Worm (Caenorhabditis elegans) whole organism, L3 larva: ENCODE measurements around the gene sra-8.

Experiments
- R02D3.7 ChIP-seq: fragments of 150-350 bp; optimal IDR thresholded peaks from 2 replicates; lab custom pipeline; 2014; ENCODE audit warnings: missing biosample characterization, missing genetic modification characterization
- ZK546.5 ChIP-seq: sonication (generic microtip); optimal IDR thresholded peaks from 2 replicates; lab custom pipeline; 2017; ENCODE audit warnings: missing biosample characterization, missing genetic modification characterization
- aly-2 ChIP-seq: fragments of 150-350 bp; optimal IDR thresholded peaks from 2 replicates; lab custom pipeline; 2014; ENCODE audit warnings: missing biosample characterization, missing genetic modification characterization
- ceh-16 ChIP-seq: sonication (generic microtip); optimal IDR thresholded peaks from 2 replicates; lab custom pipeline; 2017; ENCODE audit warnings: missing biosample characterization, missing genetic modification characterization
- ceh-28 ChIP-seq: fragments of 150-350 bp; optimal IDR thresholded peaks from 2 replicates; lab custom pipeline; 2014; ENCODE audit warnings: missing biosample characterization, missing genetic modification reagents, missing genetic modification characterization
- ceh-82 ChIP-seq: fragments of 150-350 bp; optimal IDR thresholded peaks from 2 replicates; lab custom pipeline; 2014; ENCODE audit warnings: missing biosample characterization, missing genetic modification characterization
- ceh-9 ChIP-seq: sonication (generic microtip); optimal IDR thresholded peaks from 2 replicates; lab custom pipeline; 2018; ENCODE audit warnings: missing biosample characterization, missing genetic modification characterization
- daf-12 ChIP-seq: fragments of 150-350 bp; optimal IDR thresholded peaks from 2 replicates; lab custom pipeline; 2014; ENCODE audit warnings: missing biosample characterization, missing genetic modification reagents, missing genetic modification characterization
- egl-27 ChIP-seq: sonication (generic microtip); optimal IDR thresholded peaks from 4 replicates; lab custom pipeline; 2017; ENCODE audit warnings: missing biosample characterization, missing genetic modification reagents, missing genetic modification characterization
- elt-1 ChIP-seq: fragments of 150-350 bp; optimal IDR thresholded peaks from 2 replicates; lab custom pipeline; 2014; ENCODE audit warnings: missing biosample characterization, missing genetic modification characterization
- elt-3 ChIP-seq, 3 experiments: fragments of 150-350 bp in 1 of 3; sonication (generic microtip) in 2 of 3; optimal IDR thresholded peaks; 2 replicates in 2 of 3; 4 replicates in 1 of 3; lab custom pipeline; 2014 to 2017; ENCODE audit warnings: missing biosample characterization in 3 of 3, missing genetic modification characterization in 3 of 3
- eor-1 ChIP-seq, 2 experiments: fragments of 150-350 bp; optimal IDR thresholded peaks; 2 replicates each; lab custom pipeline; 2014 to 2018; ENCODE audit warnings: missing biosample characterization in 2 of 2, missing genetic modification characterization in 2 of 2
- fkh-10 ChIP-seq: sonication (generic microtip); optimal IDR thresholded peaks from 2 replicates; lab custom pipeline; 2017; ENCODE audit warnings: missing biosample characterization, missing genetic modification reagents, missing genetic modification characterization
- fos-1 ChIP-seq: fragments of 150-350 bp; optimal IDR thresholded peaks from 2 replicates; lab custom pipeline; 2014; ENCODE audit warnings: missing biosample characterization, missing genetic modification characterization
- hmg-11 ChIP-seq: sonication (generic microtip); optimal IDR thresholded peaks from 2 replicates; lab custom pipeline; 2016; ENCODE audit warnings: missing genetic modification characterization, missing compliant biosample characterization
- lin-15B ChIP-seq: fragments of 150-350 bp; optimal IDR thresholded peaks from 2 replicates; lab custom pipeline; 2014; ENCODE audit warnings: missing biosample characterization, missing genetic modification characterization
- lsy-12 ChIP-seq: sonication (generic microtip); optimal IDR thresholded peaks from 2 replicates; lab custom pipeline; 2016; ENCODE audit warnings: mild to moderate bottlenecking, missing genetic modification characterization, missing compliant biosample characterization
- mdl-1 ChIP-seq: fragments of 150-350 bp; optimal IDR thresholded peaks from 2 replicates; lab custom pipeline; 2014; ENCODE audit warnings: missing biosample characterization, missing genetic modification characterization
- mml-1 ChIP-seq: fragments of 150-350 bp; sonication (generic microtip); optimal IDR thresholded peaks from 3 replicates; lab custom pipeline; 2014; ENCODE audit warnings: missing biosample characterization, missing genetic modification characterization
- nfya-1 ChIP-seq: sonication (generic microtip); optimal IDR thresholded peaks from 2 replicates; lab custom pipeline; 2017; ENCODE audit warnings: missing genetic modification characterization, mild to moderate bottlenecking, missing compliant biosample characterization, antibody characterized with exemption, moderate library complexity; ENCODE audit not compliant: insufficient read depth
- nhr-11 ChIP-seq: fragments of 150-350 bp; optimal IDR thresholded peaks from 2 replicates; lab custom pipeline; 2014; ENCODE audit warnings: missing biosample characterization, missing genetic modification characterization
- nhr-12 ChIP-seq: fragments of 150-350 bp; optimal IDR thresholded peaks from 2 replicates; lab custom pipeline; 2014; ENCODE audit warnings: missing biosample characterization, missing genetic modification characterization
- nhr-23 ChIP-seq: fragments of 150-350 bp; optimal IDR thresholded peaks from 2 replicates; lab custom pipeline; 2014; ENCODE audit warnings: missing biosample characterization, missing genetic modification reagents, missing genetic modification characterization
- nhr-25 ChIP-seq: sonication (generic microtip); optimal IDR thresholded peaks from 2 replicates; lab custom pipeline; 2017; ENCODE audit warnings: missing biosample characterization, missing genetic modification characterization
- nhr-28 ChIP-seq: fragments of 150-350 bp; optimal IDR thresholded peaks from 2 replicates; lab custom pipeline; 2014; ENCODE audit warnings: missing biosample characterization, missing genetic modification characterization
- nhr-43 ChIP-seq: sonication (generic microtip); optimal IDR thresholded peaks from 2 replicates; lab custom pipeline; 2016; ENCODE audit warnings: mild to moderate bottlenecking, missing genetic modification characterization, missing compliant biosample characterization; ENCODE audit not compliant: poor library complexity, severe bottlenecking
- nhr-76 ChIP-seq: fragments of 150-350 bp; sonication (generic microtip); optimal IDR thresholded peaks from 5 replicates; lab custom pipeline; 2014; ENCODE audit warnings: missing biosample characterization, missing genetic modification characterization
- nhr-77 ChIP-seq: fragments of 150-350 bp; optimal IDR thresholded peaks from 2 replicates; lab custom pipeline; 2014; ENCODE audit warnings: missing biosample characterization, missing genetic modification characterization
- pha-4 ChIP-seq: fragments of 150-350 bp; optimal IDR thresholded peaks from 2 replicates; lab custom pipeline; 2014; ENCODE audit warnings: missing biosample characterization, missing genetic modification reagents, missing genetic modification characterization
- pqm-1 ChIP-seq: fragments of 150-350 bp; optimal IDR thresholded peaks from 2 replicates; lab custom pipeline; 2017; ENCODE audit warnings: missing biosample characterization, missing genetic modification characterization, inconsistent platforms
- sea-2 ChIP-seq: fragments of 150-350 bp; sonication (generic microtip); optimal IDR thresholded peaks from 4 replicates; lab custom pipeline; 2014; ENCODE audit warnings: missing biosample characterization, missing genetic modification reagents, missing genetic modification characterization
- skn-1 ChIP-seq: fragments of 150-350 bp; optimal IDR thresholded peaks from 2 replicates; lab custom pipeline; 2014; ENCODE audit warnings: missing biosample characterization, missing genetic modification characterization
- snpc-4 ChIP-seq: fragments of 150-350 bp; optimal IDR thresholded peaks from 2 replicates; lab custom pipeline; 2014; ENCODE audit warnings: missing biosample characterization, missing genetic modification characterization
- tbx-2 ChIP-seq: sonication (generic microtip); optimal IDR thresholded peaks from 2 replicates; lab custom pipeline; 2016; ENCODE audit warnings: mild to moderate bottlenecking, missing genetic modification characterization, missing compliant biosample characterization
- unc-62 ChIP-seq: fragments of 150-350 bp; sonication (generic microtip); optimal IDR thresholded peaks from 4 replicates; lab custom pipeline; 2014; ENCODE audit warnings: missing biosample characterization, missing genetic modification reagents, missing genetic modification characterization
- zag-1 ChIP-seq: fragments of 150-350 bp; optimal IDR thresholded peaks from 2 replicates; lab custom pipeline; 2014; ENCODE audit warnings: missing biosample characterization, missing genetic modification characterization

Gene sra-8

ce11 chrII:9553179-9553578 lies 15.7 kb downstream of the sra-8 start, which contains the start of gene F35H8.1:
TSS of gene F35H8.1 (minus strand) at chrII:9553279.
- TF ChIP-seq fos-1 (no peak), nhr-25 (tag; lab: Kevin White, UChicago) (no peak), egl-27 (tag; lab: Kevin White, UChicago) (no peak), fkh-10 (no peak), daf-12 (tag; lab: Kevin White, UChicago) (no peak), ceh-28 (no peak), nfya-1 (no peak), nhr-12 (no peak), sea-2 (GFP tag; lab: Kevin White, UChicago) (no peak), snpc-4 (tag; lab: Kevin White, UChicago) (no peak), nhr-28 (tag; lab: Kevin White, UChicago) (no peak), nhr-11 (tag; lab: Kevin White, UChicago) (no peak), nhr-77 (tag; lab: Kevin White, UChicago) (no peak), pqm-1 (no peak), ceh-9 (tag; lab: Kevin White, UChicago) (no peak), ZK546.5 (tag; lab: Kevin White, UChicago) (no peak), ceh-82 (tag; lab: Kevin White, UChicago) (no peak), lsy-12 (tag; lab: Kevin White, UChicago) (no peak), unc-62 (GFP tag; lab: Kevin White, UChicago) (no peak)

ce11 chrII:9554925-9555553 lies 17.5 kb downstream of the sra-8 start, which contains the start of gene F35H8.2:
TSS of gene F35H8.2 (plus strand) at chrII:9555503.
- peak; percentile 58 for TF ChIP-seq nhr-43 (tag; lab: Kevin White, UChicago)
- no peak for TF ChIP-seq ceh-16 (tag; lab: Kevin White, UChicago)
- peak; percentile 58 for TF ChIP-seq nhr-23
- peak; percentile 69 for TF ChIP-seq nhr-25 (tag; lab: Kevin White, UChicago)
- TF ChIP-seq elt-1 (tag; lab: Kevin White, UChicago): no peak
- no peak for TF ChIP-seq snpc-4 (tag; lab: Kevin White, UChicago)
- no peak for TF ChIP-seq aly-2 (tag; lab: Kevin White, UChicago)
- no peak for TF ChIP-seq elt-3 (tag; optimal IDR thresholded peaks at IDR 0.05; lab: Kevin White, UChicago)
- no peak for TF ChIP-seq ZK546.5 (tag; lab: Kevin White, UChicago)
- TF ChIP-seq nhr-11 (tag; lab: Kevin White, UChicago): no peak
- TF ChIP-seq, all 47 proteins: peak for 3

ce11 chrII:9556582-9556981 lies 19.1 kb downstream of the sra-8 start:
- TF ChIP-seq mml-1 (tag; lab: Kevin White, UChicago) (no peak), tbx-2 (no peak), nhr-11 (tag; lab: Kevin White, UChicago) (no peak), skn-1 (tag; lab: Kevin White, UChicago) (no peak), nhr-76 (no peak), nfya-1 (no peak), nhr-77 (tag; lab: Kevin White, UChicago) (no peak), lsy-12 (tag; lab: Kevin White, UChicago) (no peak), daf-12 (tag; lab: Kevin White, UChicago) (no peak), pha-4 (tag; lab: Kevin White, UChicago) (no peak), eor-1 (tag; optimal IDR thresholded peaks at IDR 0.05; lab: Kevin White, UChicago) (no peak), mdl-1 (tag; lab: Kevin White, UChicago) (no peak)

DNA sequence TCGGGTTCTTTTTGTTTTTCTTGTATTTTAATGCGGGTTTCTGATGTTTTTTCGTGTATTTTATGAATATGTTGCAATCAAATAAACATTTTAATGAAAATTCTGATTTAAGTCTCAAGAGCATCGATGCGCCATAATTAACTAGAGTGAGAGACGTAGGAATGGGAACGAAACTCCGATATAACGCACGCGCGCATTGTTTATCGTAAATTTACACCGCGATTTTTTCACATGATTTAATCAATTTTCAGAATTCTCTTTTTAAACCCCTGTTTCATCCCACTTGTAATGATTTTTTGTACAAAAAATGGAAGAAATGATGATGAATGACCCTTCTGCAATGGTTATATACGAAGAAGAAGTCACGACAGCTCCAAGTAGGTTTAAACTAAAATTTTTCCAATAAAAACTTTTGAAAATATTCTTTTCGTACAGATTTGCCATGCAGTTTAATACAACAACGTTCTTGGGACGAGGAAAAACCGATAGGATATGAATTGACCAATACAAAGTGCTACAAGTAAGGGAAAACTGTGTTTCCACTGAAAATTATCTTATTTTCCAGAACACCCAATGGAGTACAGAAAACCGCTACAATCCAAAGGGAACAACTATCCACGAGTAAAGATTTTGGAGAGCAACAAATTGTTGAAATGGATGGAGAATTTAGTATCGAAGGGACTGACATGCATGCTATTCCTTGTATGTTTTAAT lies 20.1 kb downstream of the sra-8 start, which contains the start of gene zfp-2:
Gene zfp-2 (plus strand): TSS at position 214 of the 714 bp plus-strand sequence.
- no peak for TF ChIP-seq nhr-23
- no peak for TF ChIP-seq nhr-77 (tag; lab: Kevin White, UChicago)
- peak; percentile 43 for TF ChIP-seq nfya-1
- no peak for TF ChIP-seq zag-1 (tag; lab: Kevin White, UChicago)
- TF ChIP-seq aly-2 (tag; lab: Kevin White, UChicago): no peak
- TF ChIP-seq R02D3.7 (tag; lab: Kevin White, UChicago): peak; percentile 75
- no peak for TF ChIP-seq nhr-25 (tag; lab: Kevin White, UChicago)
- peak; percentile 74 for TF ChIP-seq hmg-11 (tag; lab: Kevin White, UChicago)
- no peak for TF ChIP-seq nhr-11 (tag; lab: Kevin White, UChicago)
- no peak for TF ChIP-seq fos-1
- peak; percentile 27 for TF ChIP-seq lin-15B (tag; lab: Kevin White, UChicago)
- no peak for TF ChIP-seq elt-1 (tag; lab: Kevin White, UChicago)
- TF ChIP-seq nhr-43 (tag; lab: Kevin White, UChicago): no peak
